Fruit fly (Drosophila melanogaster): Measurements from ENCODE around the gene GABA-B-R1.

Gene GABA-B-R1

dm6 chr2L:15009703-15010102 lies 6.4 kb upstream of the GABA-B-R1 start, which contains the start of the genes THG and Rnmt (continued):
- TF ChIP-seq CG7963 (GFP tag; IDR thresholded peaks at IDR 0.05; ENCODE audit: partially characterized antibody) (peak; percentile 80), Adf1 (GFP tag; IDR thresholded peaks at IDR 0.05) (peak; percentile 19; the same call in 1 of the 2 replicates), peb (GFP tag; IDR thresholded peaks at IDR 0.05) (peak; percentile 62), kni (GFP tag; optimal IDR thresholded peaks at IDR 0.05) (no peak), CG9932 (GFP tag; IDR thresholded peaks at IDR 0.05) (peak; percentile 94), aop (GFP tag; IDR thresholded peaks at IDR 0.05) (peak; percentile 50; the same call in 1 of the 2 replicates), CG5953 (GFP tag; IDR thresholded peaks at IDR 0.05) (peak; percentile 71), pzg (GFP tag; optimal IDR thresholded peaks at IDR 0.05) (peak; percentile 54), Med (GFP tag) (peak; percentile 95), ro (GFP tag; IDR thresholded peaks at IDR 0.05) (peak; percentile 36; the same call in 1 of the 2 replicates), Hand (GFP tag; optimal IDR thresholded peaks at IDR 0.05) (peak; percentile 32), CG4424 (GFP tag; optimal IDR thresholded peaks at IDR 0.05) (peak; percentile 82), CG5180 (GFP tag; optimal IDR thresholded peaks at IDR 0.05) (no peak), lmd (GFP tag; IDR thresholded peaks at IDR 0.05) (peak; percentile 85), CG33213 (GFP tag; optimal IDR thresholded peaks at IDR 0.05) (peak; percentile 44), CG31388 (GFP tag; optimal IDR thresholded peaks at IDR 0.05) (peak; percentile 35), CG12769 (tag; optimal IDR thresholded peaks at IDR 0.05) (peak; percentile 79), Fer3 (tag; optimal IDR thresholded peaks at IDR 0.05) (peak; percentile 78), CG15073 (GFP tag; optimal IDR thresholded peaks at IDR 0.05) (no peak), Dfd (GFP tag; optimal IDR thresholded peaks at IDR 0.05) (no peak), trem (tag; optimal IDR thresholded peaks at IDR 0.05) (peak; percentile 85), Rx (GFP tag; IDR thresholded peaks at IDR 0.05) (peak; percentile 75), CG1792 (GFP tag; optimal IDR thresholded peaks at IDR 0.05) (peak; percentile 26), sc (optimal IDR thresholded peaks at IDR 0.05) (no peak), sc (GFP tag; optimal IDR thresholded peaks at IDR 0.05) (peak; percentile 61), D19B (GFP tag; optimal IDR thresholded peaks at IDR 0.05) (peak; percentile 3), MESR4 (GFP tag; optimal IDR thresholded peaks at IDR 0.05) (peak; percentile 58), CG2889 (GFP tag; IDR thresholded peaks at IDR 0.05) (peak; percentile 52; the same call in 2 of the 3 replicates), hth (optimal IDR thresholded peaks at IDR 0.05) (no peak), eyg (GFP tag; optimal IDR thresholded peaks at IDR 0.05) (peak; percentile 14), lola (GFP tag; optimal IDR thresholded peaks at IDR 0.05) (peak in 1 of 3 experiments; percentile 85), Dad (GFP tag; optimal IDR thresholded peaks at IDR 0.05) (peak; percentile 64), Eip74EF (GFP tag; optimal IDR thresholded peaks at IDR 0.05) (peak in 1 of 2 experiments; percentile 1), CG7372 (GFP tag; IDR thresholded peaks at IDR 0.05) (peak; percentile 85), ftz-f1 (GFP tag; optimal IDR thresholded peaks at IDR 0.05) (peak; percentile 26), kah (GFP tag; optimal IDR thresholded peaks at IDR 0.05) (peak; percentile 7), CG17802 (tag; optimal IDR thresholded peaks at IDR 0.05) (peak; percentile 45), gfzf (GFP tag; optimal IDR thresholded peaks at IDR 0.05) (peak; percentile 5), Sox100B (GFP tag; optimal IDR thresholded peaks at IDR 0.05) (peak; percentile 60), CG9817 (tag; optimal IDR thresholded peaks at IDR 0.05) (peak; percentile 90), E2f1 (GFP tag; IDR thresholded peaks at IDR 0.05) (peak; percentile 82), Vsx1 (GFP tag; optimal IDR thresholded peaks at IDR 0.05) (no peak), tio (GFP tag; optimal IDR thresholded peaks at IDR 0.05) (no peak), HmgZ (tag; optimal IDR thresholded peaks at IDR 0.05) (peak; percentile 90), CG18619 (GFP tag; optimal IDR thresholded peaks at IDR 0.05) (peak; percentile 69), CG10959 (GFP tag; IDR thresholded peaks at IDR 0.05) (peak; percentile 84), C15 (GFP tag; IDR thresholded peaks at IDR 0.05) (peak; percentile 60; the same call in 1 of the 3 replicates), dm (GFP tag; optimal IDR thresholded peaks at IDR 0.05) (peak; percentile 32), CG15269 (tag; optimal IDR thresholded peaks at IDR 0.05) (peak; percentile 83), tll (GFP tag; optimal IDR thresholded peaks at IDR 0.05) (no peak)
